Fruit fly (Drosophila melanogaster): Measurements from ENCODE around the gene Cow.
A peak's percentile ranks its signal among the peaks of the same experiment; 100 is the strongest.

The Cow gene

dm6 chr3R:23058858-23059257 lies 53.7 kb downstream of the Cow start, which contains the start of gene Ctns:
TSS of gene Ctns (minus strand) at chr3R:23058958.
- TF ChIP-seq Eip75B (GFP tag; optimal IDR thresholded peaks at IDR 0.05) (no peak), esn (GFP tag; optimal IDR thresholded peaks at IDR 0.05) (no peak), Sox15 (GFP tag; optimal IDR thresholded peaks at IDR 0.05) (no peak), Blimp-1 (GFP tag; optimal IDR thresholded peaks at IDR 0.05) (no peak), Hr4 (GFP tag; optimal IDR thresholded peaks at IDR 0.05) (no peak), vri (GFP tag; optimal IDR thresholded peaks at IDR 0.05) (no peak), Lpt (GFP tag; optimal IDR thresholded peaks at IDR 0.05) (no peak), CG8119 (GFP tag; IDR thresholded peaks at IDR 0.05) (no peak), fd85E (GFP tag; optimal IDR thresholded peaks at IDR 0.05) (no peak), fkh (GFP tag; optimal IDR thresholded peaks at IDR 0.05) (no peak), CG10669 (GFP tag; optimal IDR thresholded peaks at IDR 0.05) (no peak), spab (GFP tag; optimal IDR thresholded peaks at IDR 0.05) (no peak), pdm3 (GFP tag; optimal IDR thresholded peaks at IDR 0.05) (no peak), Sox102F (GFP tag; optimal IDR thresholded peaks at IDR 0.05) (no peak), Hr38 (GFP tag; optimal IDR thresholded peaks at IDR 0.05) (no peak), CG34406 (GFP tag; optimal IDR thresholded peaks at IDR 0.05) (no peak), svp (GFP tag) (no peak), CG15336 (GFP tag; IDR thresholded peaks at IDR 0.05) (no peak), Ets21C (GFP tag; optimal IDR thresholded peaks at IDR 0.05) (no peak)

DNA sequence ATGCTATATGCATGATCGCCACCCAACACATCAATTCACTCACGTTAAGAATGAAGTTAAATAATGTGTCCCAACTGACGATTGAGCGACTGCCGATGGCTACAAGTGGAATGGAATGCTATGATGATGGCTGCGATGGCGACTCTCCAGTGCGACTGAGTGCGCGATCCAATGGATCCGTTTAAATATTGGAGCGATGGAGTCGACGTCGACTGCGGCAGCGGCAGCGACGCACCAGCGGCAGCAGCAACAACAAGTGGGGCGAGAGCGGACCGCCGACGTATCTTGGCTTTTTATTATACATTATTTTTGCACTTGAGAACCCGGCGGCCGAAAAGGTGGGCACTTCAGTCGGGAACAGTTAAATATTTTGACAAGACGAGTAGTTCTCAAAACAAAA lies 55.1 kb downstream of the Cow start:
- no peak for TF ChIP-seq CG6854 (GFP tag; optimal IDR thresholded peaks at IDR 0.05)
- no peak for TF ChIP-seq CG4318 (GFP tag; optimal IDR thresholded peaks at IDR 0.05)
- TF ChIP-seq Eip93F (GFP tag; optimal IDR thresholded peaks at IDR 0.05), result no peak
- TF ChIP-seq Hr39 (GFP tag; optimal IDR thresholded peaks at IDR 0.05), result no peak
- TF ChIP-seq CG10631 (GFP tag; optimal IDR thresholded peaks at IDR 0.05), result no peak
- TF ChIP-seq net (GFP tag; optimal IDR thresholded peaks at IDR 0.05), result no peak
- no peak for TF ChIP-seq Hr4 (GFP tag; optimal IDR thresholded peaks at IDR 0.05)
- TF ChIP-seq dac (GFP tag; optimal IDR thresholded peaks at IDR 0.05), result no peak
- no peak for TF ChIP-seq salr (GFP tag; optimal IDR thresholded peaks at IDR 0.05)
- no peak for TF ChIP-seq CG3919 (GFP tag; optimal IDR thresholded peaks at IDR 0.05)
- TF ChIP-seq eg (GFP tag; IDR thresholded peaks at IDR 0.05), result no peak
- no peak for TF ChIP-seq CG6792 (GFP tag; optimal IDR thresholded peaks at IDR 0.05)
- TF ChIP-seq Ets96B (tag; optimal IDR thresholded peaks at IDR 0.05), result no peak
- no peak for TF ChIP-seq CG11762 (GFP tag; optimal IDR thresholded peaks at IDR 0.05; ENCODE audit: insufficient read depth)
- no peak for TF ChIP-seq esn (GFP tag; optimal IDR thresholded peaks at IDR 0.05)

DNA sequence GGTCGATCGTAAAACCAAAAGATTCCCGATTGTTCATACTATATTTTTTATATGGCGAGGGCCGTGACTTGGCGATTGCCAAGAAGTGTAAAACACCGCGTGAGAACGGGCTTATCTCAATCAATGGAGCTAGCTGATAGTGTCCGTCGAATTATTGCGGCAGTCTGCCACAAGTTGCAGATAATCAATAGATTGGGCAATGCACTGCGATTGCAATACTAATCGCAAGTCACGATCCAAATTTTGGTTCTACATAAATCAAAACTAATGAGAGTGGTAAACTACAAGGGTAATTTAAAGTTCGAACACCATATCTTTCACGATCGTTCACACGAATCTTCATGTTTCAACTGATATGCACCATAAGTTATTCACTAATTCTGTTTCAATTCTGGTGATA lies 55.8 kb downstream of the Cow start:
- TF ChIP-seq eg (GFP tag; IDR thresholded peaks at IDR 0.05) (no peak), CG8119 (GFP tag; IDR thresholded peaks at IDR 0.05) (no peak), vri (GFP tag; optimal IDR thresholded peaks at IDR 0.05) (peak; percentile 7)

DNA sequence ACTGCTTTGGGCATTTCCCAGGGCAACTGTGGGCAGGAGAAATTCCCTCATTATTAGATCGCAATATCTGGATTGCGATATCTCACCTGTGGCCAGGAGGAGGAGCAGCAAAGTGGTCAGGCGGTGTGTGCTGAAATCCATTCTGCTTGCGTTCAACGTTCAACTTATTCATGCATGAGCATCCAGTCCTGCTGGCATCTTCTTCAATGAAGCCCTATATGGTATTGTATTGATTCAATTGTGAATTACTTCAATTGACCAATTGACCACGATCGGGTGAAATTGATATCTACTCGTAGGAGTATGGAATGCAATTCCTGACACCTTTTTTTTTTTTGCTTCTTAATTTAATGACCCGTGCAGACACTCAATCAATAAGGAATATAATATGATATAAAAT lies 56.4 kb downstream of the Cow start:
- TF ChIP-seq dsx (GFP tag; optimal IDR thresholded peaks at IDR 0.05; ENCODE audit: poor library complexity, severe bottlenecking), result no peak
- no peak for TF ChIP-seq CG8632 (GFP tag; optimal IDR thresholded peaks at IDR 0.05)
- no peak for TF ChIP-seq CG34406 (GFP tag; optimal IDR thresholded peaks at IDR 0.05)
- TF ChIP-seq Sox14 (GFP tag; optimal IDR thresholded peaks at IDR 0.05), result no peak
- TF ChIP-seq Sox15 (GFP tag; optimal IDR thresholded peaks at IDR 0.05), result no peak

DNA sequence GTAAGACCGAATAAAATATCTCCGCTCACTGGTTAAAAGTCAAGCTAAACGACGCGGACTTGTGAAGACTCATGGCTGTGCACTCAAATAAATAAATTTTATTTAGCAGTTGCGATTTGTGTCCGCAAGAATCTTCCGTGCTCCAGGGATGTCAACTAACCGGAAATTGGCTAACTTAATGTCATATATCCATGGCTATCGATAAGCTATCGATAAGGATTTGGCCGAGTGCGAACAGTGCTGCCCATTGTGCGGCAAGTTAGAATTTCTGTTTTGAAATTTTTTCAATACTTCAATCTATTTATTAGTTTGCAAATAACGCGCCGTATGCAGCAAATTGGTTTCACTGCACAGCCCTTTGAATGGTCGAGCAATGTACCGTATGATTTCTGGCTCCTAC lies 58.6 kb downstream of the Cow start, which contains the start of gene p53:
Gene p53, minus strand, starts transcription at position 147 of the 400 bp plus-strand sequence.
- peak; percentile 63 for TF ChIP-seq topi (GFP tag; optimal IDR thresholded peaks at IDR 0.05)
- peak; percentile 70 for TF ChIP-seq svp (GFP tag)
- TF ChIP-seq CG9139 (GFP tag; optimal IDR thresholded peaks at IDR 0.05), result peak; percentile 25
- no peak for TF ChIP-seq CG11902 (GFP tag; optimal IDR thresholded peaks at IDR 0.05)
- TF ChIP-seq ss (GFP tag; optimal IDR thresholded peaks at IDR 0.05), result no peak
- TF ChIP-seq dsx (GFP tag; optimal IDR thresholded peaks at IDR 0.05; ENCODE audit: poor library complexity, severe bottlenecking), result no peak
- peak; percentile 3 for TF ChIP-seq CG8632 (GFP tag; optimal IDR thresholded peaks at IDR 0.05)
- peak; percentile 16 for TF ChIP-seq CG11762 (GFP tag; optimal IDR thresholded peaks at IDR 0.05; ENCODE audit: insufficient read depth)
- peak; percentile 64 for TF ChIP-seq lz (GFP tag; optimal IDR thresholded peaks at IDR 0.05)
- peak; percentile 67 for TF ChIP-seq CG6854 (GFP tag; optimal IDR thresholded peaks at IDR 0.05)
- TF ChIP-seq Smox (GFP tag; optimal IDR thresholded peaks at IDR 0.05), result no peak
- no peak for TF ChIP-seq CG10669 (GFP tag; optimal IDR thresholded peaks at IDR 0.05)
- TF ChIP-seq Hr39 (GFP tag; optimal IDR thresholded peaks at IDR 0.05), result peak; percentile 63
- no peak for TF ChIP-seq Lpt (GFP tag; optimal IDR thresholded peaks at IDR 0.05)
- TF ChIP-seq CG31627 (GFP tag; optimal IDR thresholded peaks at IDR 0.05), result peak; percentile 45
- peak; percentile 66 for TF ChIP-seq Met (GFP tag; optimal IDR thresholded peaks at IDR 0.05)
- peak; percentile 58 for TF ChIP-seq OdsH (GFP tag; optimal IDR thresholded peaks at IDR 0.05)
- TF ChIP-seq Hr38 (GFP tag; optimal IDR thresholded peaks at IDR 0.05), result no peak
- peak; percentile 45 for TF ChIP-seq vri (GFP tag; optimal IDR thresholded peaks at IDR 0.05)
- peak; percentile 47 for TF ChIP-seq Sox102F (GFP tag; optimal IDR thresholded peaks at IDR 0.05)
- peak; percentile 5 for TF ChIP-seq Sox15 (GFP tag; optimal IDR thresholded peaks at IDR 0.05)

All from whole organism, prepupa.